Fruit fly (Drosophila melanogaster) whole organism, embryonic: Measurements from ENCODE around the gene meep.

Experiments used
- Asciz ChIP-seq: fragments of 200-800 bp; sonication (Bioruptor generic); optimal IDR thresholded peaks from 2 replicates; lab custom pipeline; 2017; ENCODE audit warnings: missing biosample characterization, mild to moderate bottlenecking, missing genetic modification characterization, missing genetic modification reagents
- B-H2 ChIP-seq: fragments of 200-800 bp; sonication (Bioruptor generic); optimal IDR thresholded peaks from 2 replicates; lab custom pipeline; 2018; ENCODE audit warnings: missing biosample characterization, mild to moderate bottlenecking, missing genetic modification characterization
- Bgb ChIP-seq: fragments of 200-800 bp; sonication (Bioruptor generic); IDR thresholded peaks from 2 replicates; pipeline ENCODE4 v1.3.6; 2022; ENCODE audit warnings: missing biosample characterization, missing genetic modification characterization; ENCODE audit not compliant: partially characterized antibody
- CG10565 ChIP-seq: fragments of 200-800 bp; sonication (Bioruptor generic); optimal IDR thresholded peaks from 3 replicates; lab custom pipeline; 2016; ENCODE audit warnings: missing biosample characterization, mild to moderate bottlenecking, missing genetic modification characterization
- CG11085 ChIP-seq: fragments of 200-800 bp; sonication (Bioruptor generic); IDR thresholded peaks from 2 replicates; pipeline ENCODE4 v1.3.6; 2022; ENCODE audit warnings: missing biosample characterization, missing genetic modification characterization
- CG12071 ChIP-seq: fragments of 200-800 bp; sonication (Bioruptor generic); optimal IDR thresholded peaks from 3 replicates; lab custom pipeline; 2018; ENCODE audit warnings: missing biosample characterization, mild to moderate bottlenecking, missing genetic modification characterization
- CG12155 ChIP-seq: fragments of 200-800 bp; sonication (Bioruptor generic); optimal IDR thresholded peaks from 3 replicates; lab custom pipeline; 2016; ENCODE audit warnings: missing biosample characterization, missing genetic modification characterization
- CG12659 ChIP-seq: fragments of 200-800 bp; sonication (Bioruptor generic); optimal IDR thresholded peaks from 3 replicates; lab custom pipeline; 2017; ENCODE audit warnings: mild to moderate bottlenecking, missing biosample characterization, missing genetic modification reagents, missing genetic modification characterization
- CG1602 ChIP-seq: fragments of 200-800 bp; sonication (Bioruptor generic); optimal IDR thresholded peaks from 3 replicates; lab custom pipeline; 2016; ENCODE audit warnings: missing biosample characterization, missing genetic modification characterization
- CG17612 ChIP-seq: fragments of 200-800 bp; sonication (Bioruptor generic); IDR thresholded peaks from 2 replicates; pipeline ENCODE4 v1.3.6; 2022; ENCODE audit warnings: missing biosample characterization, missing genetic modification characterization
- CG33557 ChIP-seq: fragments of 200-800 bp; sonication (Bioruptor generic); optimal IDR thresholded peaks from 2 replicates; lab custom pipeline; 2019; ENCODE audit warnings: missing biosample characterization, mild to moderate bottlenecking, missing genetic modification characterization, moderate library complexity
- CG6791 ChIP-seq: fragments of 200-800 bp; sonication (Bioruptor generic); IDR thresholded peaks from 3 replicates; pipeline ENCODE4 v1.3.6; 2022; ENCODE audit warnings: missing biosample characterization, missing genetic modification characterization; ENCODE audit not compliant: partially characterized antibody
- CG7556 ChIP-seq: fragments of 200-800 bp; sonication (Bioruptor generic); optimal IDR thresholded peaks from 2 replicates; lab custom pipeline; 2017; ENCODE audit warnings: missing biosample characterization, mild to moderate bottlenecking, missing genetic modification characterization
- CG7839 ChIP-seq: fragments of 200-800 bp; sonication (Bioruptor generic); optimal IDR thresholded peaks from 3 replicates; lab custom pipeline; 2018; ENCODE audit warnings: missing biosample characterization, mild to moderate bottlenecking, missing genetic modification characterization, moderate library complexity
- CG7987 ChIP-seq: fragments of 200-800 bp; sonication (Bioruptor generic); optimal IDR thresholded peaks from 2 replicates; lab custom pipeline; 2018; ENCODE audit warnings: missing biosample characterization, mild to moderate bottlenecking, missing genetic modification characterization, moderate library complexity
- CG8290 ChIP-seq, 3 experiments: fragments of 200-800 bp; sonication (Bioruptor generic); optimal IDR thresholded peaks; 2 replicates each; lab custom pipeline; 2016 to 2019; ENCODE audit warnings: missing biosample characterization in 3 of 3, missing genetic modification characterization in 3 of 3, mild to moderate bottlenecking in 2 of 3, moderate library complexity in 1 of 3
- CG8359 ChIP-seq: fragments of 200-800 bp; sonication (Bioruptor generic); optimal IDR thresholded peaks from 2 replicates; lab custom pipeline; 2017; ENCODE audit warnings: missing biosample characterization, mild to moderate bottlenecking, missing genetic modification characterization, borderline replicate concordance
- CoRest ChIP-seq: fragments of 200-800 bp; sonication (Bioruptor generic); optimal IDR thresholded peaks from 3 replicates; lab custom pipeline; 2018; ENCODE audit warnings: missing biosample characterization, mild to moderate bottlenecking, missing genetic modification characterization, moderate library complexity
- E2f2 ChIP-seq: fragments of 200-800 bp; sonication (Bioruptor generic); IDR thresholded peaks from 2 replicates; pipeline ENCODE4 v1.3.6; 2022; ENCODE audit warnings: missing biosample characterization, missing genetic modification characterization
- HmgD ChIP-seq: fragments of 200-800 bp; sonication (Bioruptor generic); optimal IDR thresholded peaks from 3 replicates; lab custom pipeline; 2016; ENCODE audit warnings: missing biosample characterization, missing genetic modification characterization
- Hr51 ChIP-seq, 2 experiments: fragments of 200-800 bp; sonication (Bioruptor generic); optimal IDR thresholded peaks; 2 replicates in 1 of 2; 3 replicates in 1 of 2; lab custom pipeline; 2016 to 2018; ENCODE audit warnings: missing biosample characterization in 2 of 2, missing genetic modification characterization in 2 of 2, mild to moderate bottlenecking in 1 of 2, moderate library complexity in 1 of 2
- Lhr ChIP-seq: fragments of 200-800 bp; sonication (Bioruptor generic); optimal IDR thresholded peaks from 3 replicates; lab custom pipeline; 2017; ENCODE audit warnings: mild to moderate bottlenecking, missing biosample characterization, missing genetic modification reagents, missing genetic modification characterization
- MBD-R2 ChIP-seq: fragments of 200-800 bp; sonication (Bioruptor generic); IDR thresholded peaks from 2 replicates; pipeline ENCODE4 v1.3.6; 2022; ENCODE audit warnings: missing biosample characterization, missing genetic modification characterization
- Med ChIP-seq: fragments of 200-800 bp; sonication (Bioruptor generic); peaks from one replicate; lab custom pipeline; 2016; ENCODE audit warnings: missing biosample characterization, missing genetic modification characterization, mild to moderate bottlenecking, inconsistent platforms, moderate library complexity
- NK7.1 ChIP-seq: fragments of 200-800 bp; sonication (Bioruptor generic); optimal IDR thresholded peaks from 3 replicates; lab custom pipeline; 2016; ENCODE audit warnings: missing biosample characterization, missing genetic modification characterization
- Nf-YB ChIP-seq: fragments of 200-800 bp; sonication (Bioruptor generic); optimal IDR thresholded peaks from 3 replicates; lab custom pipeline; 2019; ENCODE audit warnings: missing biosample characterization, mild to moderate bottlenecking, missing genetic modification characterization, moderate library complexity
- Nf-YC ChIP-seq: fragments of 200-800 bp; optimal IDR thresholded peaks from 3 replicates; lab custom pipeline; 2019; ENCODE audit warnings: missing biosample characterization, mild to moderate bottlenecking, missing genetic modification characterization, moderate library complexity
- Ravus ChIP-seq: fragments of 200-800 bp; sonication (Bioruptor generic); IDR thresholded peaks from 2 replicates; pipeline ENCODE4 v1.3.6; 2022; ENCODE audit warnings: missing biosample characterization, missing genetic modification characterization
- Tbp ChIP-seq: fragments of >200 bp; optimal IDR thresholded peaks from 2 replicates; lab custom pipeline; 2018; ENCODE audit warnings: missing biosample characterization, missing genetic modification characterization
- Vsx1 ChIP-seq: fragments of 200-800 bp; sonication (Bioruptor generic); optimal IDR thresholded peaks from 2 replicates; lab custom pipeline; 2017; ENCODE audit warnings: missing biosample characterization, mild to moderate bottlenecking, missing genetic modification characterization, missing genetic modification reagents
- abd-A ChIP-seq: fragments of 200-800 bp; sonication (Bioruptor generic); optimal IDR thresholded peaks from 3 replicates; lab custom pipeline; 2019; ENCODE audit warnings: missing biosample characterization, mild to moderate bottlenecking, missing genetic modification characterization, moderate library complexity
- ato ChIP-seq: fragments of 200-800 bp; sonication (Bioruptor generic); IDR thresholded peaks from 2 replicates; pipeline ENCODE4 v1.3.6; 2022; ENCODE audit warnings: missing biosample characterization, missing genetic modification characterization; ENCODE audit not compliant: partially characterized antibody
- cato ChIP-seq: fragments of 200-800 bp; sonication (Bioruptor generic); optimal IDR thresholded peaks from 2 replicates; lab custom pipeline; 2016; ENCODE audit warnings: missing biosample characterization, missing genetic modification characterization, borderline replicate concordance
- caup ChIP-seq: fragments of 200-800 bp; sonication (Bioruptor generic); optimal IDR thresholded peaks from 3 replicates; lab custom pipeline; 2017; ENCODE audit warnings: missing biosample characterization, mild to moderate bottlenecking, missing genetic modification characterization, moderate library complexity; ENCODE audit not compliant: severe bottlenecking
- ci ChIP-seq: fragments of 200-800 bp; sonication (Bioruptor generic); IDR thresholded peaks from 3 replicates; pipeline ENCODE4 v1.3.6; 2022; ENCODE audit warnings: missing biosample characterization, missing genetic modification characterization
- da ChIP-seq: fragments of 200-800 bp; sonication (Bioruptor generic); optimal IDR thresholded peaks from 2 replicates; lab custom pipeline; 2016; ENCODE audit warnings: missing biosample characterization, missing genetic modification characterization
- her ChIP-seq: fragments of 200-800 bp; sonication (Bioruptor generic); optimal IDR thresholded peaks from 2 replicates; lab custom pipeline; 2016; ENCODE audit warnings: missing biosample characterization, missing genetic modification characterization
- ken ChIP-seq: fragments of 200-800 bp; sonication (Bioruptor generic); IDR thresholded peaks from 3 replicates; pipeline ENCODE4 v1.3.6; 2022; ENCODE audit warnings: missing biosample characterization, missing genetic modification characterization
- lola ChIP-seq, 3 experiments: fragments of >200 bp in 2 of 3; fragments of 200-800 bp in 1 of 3; sonication (Bioruptor generic) in 1 of 3; optimal IDR thresholded peaks; 2 replicates each; lab custom pipeline; 2017 to 2019; ENCODE audit warnings: missing biosample characterization in 3 of 3, missing genetic modification characterization in 3 of 3, mild to moderate bottlenecking in 1 of 3, moderate library complexity in 1 of 3
- nmo ChIP-seq: fragments of 200-800 bp; sonication (Bioruptor generic); optimal IDR thresholded peaks from 2 replicates; lab custom pipeline; 2018; ENCODE audit warnings: missing biosample characterization, mild to moderate bottlenecking, missing genetic modification characterization, moderate library complexity
- sima ChIP-seq: fragments of 200-800 bp; sonication (Bioruptor generic); optimal IDR thresholded peaks from 2 replicates; lab custom pipeline; 2016; ENCODE audit warnings: missing biosample characterization, missing genetic modification characterization
- sqz ChIP-seq: fragments of 200-800 bp; sonication (Bioruptor generic); optimal IDR thresholded peaks from 3 replicates; lab custom pipeline; 2018; ENCODE audit warnings: missing biosample characterization, mild to moderate bottlenecking, missing genetic modification characterization
- ssp ChIP-seq: fragments of 200-800 bp; sonication (Bioruptor generic); IDR thresholded peaks from 2 replicates; pipeline ENCODE4 v1.3.6; 2022; ENCODE audit warnings: missing biosample characterization, missing genetic modification characterization
- tio ChIP-seq: fragments of 200-800 bp; sonication (Bioruptor generic); optimal IDR thresholded peaks from 2 replicates; lab custom pipeline; 2017; ENCODE audit warnings: missing biosample characterization, missing genetic modification characterization, inconsistent platforms
- toy ChIP-seq: fragments of 200-800 bp; sonication (Bioruptor generic); IDR thresholded peaks from 2 replicates; pipeline ENCODE4 v1.3.6; 2022; ENCODE audit warnings: missing biosample characterization, missing genetic modification characterization
- unc-4 ChIP-seq: fragments of 200-800 bp; sonication (Bioruptor generic); IDR thresholded peaks from 2 replicates; pipeline ENCODE4 v1.3.6; 2022; ENCODE audit warnings: missing biosample characterization, missing genetic modification characterization; ENCODE audit not compliant: partially characterized antibody

Gene meep

dm6 chr3L:1206682-1207421 lies 4.0 kb upstream of the meep start, which contains the start of gene LysB (continued):
- TF ChIP-seq Lhr (GFP tag; lab: Kevin White, UChicago) (peak; percentile 37), Vsx1 (no peak), Nf-YC (no peak), sqz (no peak), CG7987 (GFP tag; lab: Kevin White, UChicago) (peak; percentile 16), HmgD (peak; percentile 79), unc-4 (GFP tag; lab: Robert Waterston, UW) (no peak), CG12071 (GFP tag; lab: Kevin White, UChicago) (no peak), NK7.1 (no peak), sima (GFP tag; lab: Kevin White, UChicago) (no peak), Bgb (peak; percentile 45; the same call in 1 of the 2 replicates), CG11085 (GFP tag; lab: Robert Waterston, UW) (no peak), CG7556 (GFP tag; lab: Kevin White, UChicago) (no peak), Hr51 (GFP tag; optimal IDR thresholded peaks at IDR 0.05; lab: Kevin White, UChicago) (no peak), CG17612 (GFP tag; lab: Robert Waterston, UW) (no peak), Ravus (no peak), toy (no peak), MBD-R2 (GFP tag; lab: Robert Waterston, UW) (peak; percentile 27; the same call in 1 of the 2 replicates), CG6791 (GFP tag; lab: Robert Waterston, UW) (0 out of 3 replicates have a peak, but pooled peaks have one; percentile 18), CG8290 (GFP tag; optimal IDR thresholded peaks at IDR 0.05; lab: Kevin White, UChicago) (no peak), CG8290 (tag; optimal IDR thresholded peaks at IDR 0.05; lab: Kevin White, UChicago) (peak in 1 of 2 experiments; percentile 32), B-H2 (no peak), ato (GFP tag; lab: Robert Waterston, UW) (0 out of 2 replicates have a peak, but pooled peaks have one; percentile 26), CoRest (tag; lab: Kevin White, UChicago) (peak; percentile 21), CG33557 (GFP tag; lab: Kevin White, UChicago) (no peak), Tbp (GFP tag; lab: Kevin White, UChicago) (no peak), CG10565 (GFP tag; lab: Kevin White, UChicago) (no peak), lola (GFP tag; optimal IDR thresholded peaks at IDR 0.05; lab: Kevin White, UChicago) (peak in 1 of 3 experiments; percentile 34)

dm6 chr3L:1204674-1205547 lies 2.1 kb upstream of the meep start, which contains the start of gene CG9119:
Gene CG9119 (minus strand): TSS chr3L:1204795.
- TF ChIP-seq CG7839 (tag; lab: Kevin White, UChicago) = peak; percentile 77
- peak; percentile 43 for TF ChIP-seq ssp (GFP tag; lab: Robert Waterston, UW)
- peak; percentile 89 for TF ChIP-seq abd-A (tag; lab: Kevin White, UChicago)
- TF ChIP-seq E2f2 (GFP tag; lab: Robert Waterston, UW) = peak; percentile 29; the same call in 1 of the 2 replicates
- peak; percentile 17 for TF ChIP-seq CG8359 (GFP tag; lab: Kevin White, UChicago)
- no peak for TF ChIP-seq cato (GFP tag; lab: Kevin White, UChicago)
- TF ChIP-seq Nf-YB (GFP tag; lab: Kevin White, UChicago) = peak; percentile 10
- no peak for TF ChIP-seq ken (GFP tag; lab: Robert Waterston, UW)
- peak; percentile 56 for TF ChIP-seq CG12155 (GFP tag; lab: Kevin White, UChicago)
- TF ChIP-seq her (GFP tag; lab: Kevin White, UChicago) = peak; percentile 65
- TF ChIP-seq CG12659 (GFP tag; lab: Kevin White, UChicago) = peak; percentile 69
- TF ChIP-seq da (GFP tag; lab: Kevin White, UChicago) = peak; percentile 23
- no peak for TF ChIP-seq ci (GFP tag; lab: Robert Waterston, UW)
- peak; percentile 71 for TF ChIP-seq tio
- TF ChIP-seq Med (GFP tag; lab: Kevin White, UChicago) = peak; percentile 86
- TF ChIP-seq caup (GFP tag; lab: Kevin White, UChicago) = peak; percentile 58
- TF ChIP-seq nmo = peak; percentile 66
- TF ChIP-seq CG1602 (GFP tag; lab: Kevin White, UChicago) = peak; percentile 36
- peak; percentile 11 for TF ChIP-seq Asciz
